Worm (Caenorhabditis elegans): Measurements from ENCODE around the gene K07H8.12.

The K07H8.12 gene

DNA sequence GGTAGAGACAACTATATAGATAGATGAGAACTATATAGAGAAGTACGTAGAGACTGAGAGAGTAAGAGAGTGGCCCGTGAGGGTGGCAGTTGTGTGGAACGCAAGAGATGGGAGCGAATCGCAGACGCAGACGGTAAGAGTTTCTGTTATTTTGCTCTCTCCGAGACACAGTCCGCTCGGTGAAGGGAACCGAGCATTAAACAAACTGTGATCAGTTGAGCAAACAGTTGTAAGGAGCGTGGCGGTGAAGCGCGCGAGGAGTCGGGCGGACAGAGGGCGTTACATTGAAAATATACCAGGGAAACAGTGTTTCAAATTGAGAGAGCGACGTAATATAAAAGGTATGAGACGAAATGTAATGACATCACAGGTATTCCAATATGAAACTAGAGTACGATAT, 47.0 kb downstream of the K07H8.12 start (continued):
- TF ChIP-seq rec-8 (tag; optimal IDR thresholded peaks at IDR 0.05) (no peak), sptf-2 (GFP tag; optimal IDR thresholded peaks at IDR 0.05) (no peak), nhr-179 (tag; optimal IDR thresholded peaks at IDR 0.05) (no peak), tlf-1 (GFP tag; optimal IDR thresholded peaks at IDR 0.05) (peak; percentile 3), B0035.1 (tag; optimal IDR thresholded peaks at IDR 0.05) (no peak), dpl-1 (GFP tag; optimal IDR thresholded peaks at IDR 0.05) (no peak), madf-3 (GFP tag; IDR thresholded peaks at IDR 0.05) (no peak), nfya-1 (tag; optimal IDR thresholded peaks at IDR 0.05; ENCODE audit: borderline replicate concordance, insufficient read depth) (no peak), lin-54 (GFP tag; optimal IDR thresholded peaks at IDR 0.05) (peak; percentile 17), sdz-38 (tag; optimal IDR thresholded peaks at IDR 0.05) (no peak), attf-5 (GFP tag; optimal IDR thresholded peaks at IDR 0.05) (peak; percentile 45), fkh-3 (tag; optimal IDR thresholded peaks at IDR 0.05) (no peak), lin-35 (GFP tag; optimal IDR thresholded peaks at IDR 0.05) (no peak), hmg-1.2 (GFP tag; IDR thresholded peaks at IDR 0.05) (peak; percentile 63), akir-1 (GFP tag; optimal IDR thresholded peaks at IDR 0.05) (no peak), mxl-1 (tag; optimal IDR thresholded peaks at IDR 0.05) (no peak), mes-4 (tag; optimal IDR thresholded peaks at IDR 0.05) (no peak), dox-1 (GFP tag; IDR thresholded peaks at IDR 0.05) (peak; percentile 60), F33H1.4 (GFP tag; IDR thresholded peaks at IDR 0.05) (no peak), pha-4 (tag; optimal IDR thresholded peaks at IDR 0.05) (no peak), lsy-27 (tag; optimal IDR thresholded peaks at IDR 0.05; ENCODE audit: borderline replicate concordance, insufficient read depth) (no peak), F39B2.1 (GFP tag; IDR thresholded peaks at IDR 0.05) (no peak), nfyb-1 (GFP tag; IDR thresholded peaks at IDR 0.05) (peak; percentile 59; the same call in 1 of the 2 replicates), F55B11.4 (tag; optimal IDR thresholded peaks at IDR 0.05; ENCODE audit: borderline replicate concordance, insufficient read depth) (no peak), D2030.7 (GFP tag; IDR thresholded peaks at IDR 0.05) (no peak), mel-28 (tag; optimal IDR thresholded peaks at IDR 0.05; ENCODE audit: borderline replicate concordance) (no peak), ets-4 (GFP tag; optimal IDR thresholded peaks at IDR 0.05) (peak; percentile 50), hmg-20 (GFP tag; IDR thresholded peaks at IDR 0.05) (no peak), sea-2 (GFP tag; IDR thresholded peaks at IDR 0.05) (no peak), die-1 (tag; optimal IDR thresholded peaks at IDR 0.05) (no peak), xnd-1 (tag; optimal IDR thresholded peaks at IDR 0.05) (no peak), ztf-18 (tag; optimal IDR thresholded peaks at IDR 0.05) (peak; percentile 1), madf-6 (GFP tag; IDR thresholded peaks at IDR 0.05) (no peak), unc-62 (GFP tag; optimal IDR thresholded peaks at IDR 0.05) (no peak), snpc-4 (GFP tag; optimal IDR thresholded peaks at IDR 0.05) (no peak), snpc-4 (tag; optimal IDR thresholded peaks at IDR 0.05) (peak in 2 of 4 experiments; percentile 53), hsf-1 (GFP tag; IDR thresholded peaks at IDR 0.05) (no peak), aptf-2 (GFP tag; conservative IDR thresholded peaks at IDR 0.05) (no peak), ama-1 (optimal IDR thresholded peaks at IDR 0.05) (no peak), ama-1 (GFP tag; optimal IDR thresholded peaks at IDR 0.05) (no peak), madf-10 (tag; optimal IDR thresholded peaks at IDR 0.05) (peak; percentile 15), ztf-25 (GFP tag; IDR thresholded peaks at IDR 0.05) (no peak), nhr-90 (tag; optimal IDR thresholded peaks at IDR 0.05) (peak; percentile 39), chd-7 (tag; optimal IDR thresholded peaks at IDR 0.05) (no peak), ceh-58 (GFP tag; IDR thresholded peaks at IDR 0.05) (no peak), rpc-1 (optimal IDR thresholded peaks at IDR 0.05) (no peak), rpc-1 (tag; optimal IDR thresholded peaks at IDR 0.05) (no peak), egl-18 (GFP tag; IDR thresholded peaks at IDR 0.05) (no peak), ztf-3 (GFP tag; optimal IDR thresholded peaks at IDR 0.05) (no peak), C17E4.6 (GFP tag; IDR thresholded peaks at IDR 0.05) (no peak), athp-1 (tag; optimal IDR thresholded peaks at IDR 0.05) (no peak)
